Fruit fly (Drosophila melanogaster): ENCODE data around the gene Jon25Bii.

Jon25Bii gene

DNA sequence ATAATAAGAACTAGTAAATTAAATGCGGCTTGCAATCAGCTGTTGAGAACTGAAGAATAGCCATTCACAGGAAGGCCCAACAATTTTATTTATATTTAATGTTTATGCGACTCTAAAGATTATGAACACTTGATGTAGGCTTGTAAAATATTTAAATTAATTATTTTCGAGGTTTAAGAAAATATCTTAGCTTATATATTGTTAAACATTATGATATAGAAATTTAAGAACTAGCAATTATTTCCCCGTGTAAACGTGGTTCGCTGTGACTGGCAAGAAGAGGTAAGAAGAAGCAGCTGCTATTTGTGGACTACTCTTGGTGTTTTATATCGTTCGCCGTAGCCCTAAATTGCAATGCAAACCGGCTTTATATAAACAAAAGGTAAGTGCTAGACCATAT is 7.6 kb downstream of the Jon25Bii start, which contains the start of the genes mRpL24 and betaggt-I (continued):
- TF ChIP-seq jumu (GFP tag; optimal IDR thresholded peaks at IDR 0.05) (peak; percentile 64), CG17912 (GFP tag; optimal IDR thresholded peaks at IDR 0.05) (peak; percentile 90), CG2202 (tag; optimal IDR thresholded peaks at IDR 0.05) (peak; percentile 89), CG7556 (GFP tag; optimal IDR thresholded peaks at IDR 0.05) (peak; percentile 94), Sox102F (GFP tag; optimal IDR thresholded peaks at IDR 0.05) (peak; percentile 98), vvl (GFP tag; IDR thresholded peaks at IDR 0.05) (peak; percentile 99), CG10654 (GFP tag; optimal IDR thresholded peaks at IDR 0.05) (peak; percentile 92), bsh (GFP tag; optimal IDR thresholded peaks at IDR 0.05) (peak in 1 of 2 experiments; percentile 98), Dek (tag; optimal IDR thresholded peaks at IDR 0.05) (peak; percentile 97), C15 (GFP tag; IDR thresholded peaks at IDR 0.05) (peak; percentile 70; the same call in 1 of the 3 replicates), disco-r (GFP tag; optimal IDR thresholded peaks at IDR 0.05) (peak; percentile 53), Hr78 (GFP tag; optimal IDR thresholded peaks at IDR 0.05) (no peak), fd96Cb (tag; optimal IDR thresholded peaks at IDR 0.05) (peak; percentile 94), CG12744 (GFP tag; optimal IDR thresholded peaks at IDR 0.05) (peak; percentile 78), Side (GFP tag; optimal IDR thresholded peaks at IDR 0.05) (peak; percentile 63), dpn (GFP tag; optimal IDR thresholded peaks at IDR 0.05) (peak; percentile 50 to 95), Pdp1 (GFP tag; optimal IDR thresholded peaks at IDR 0.05) (peak; percentile 72 to 88), pita (GFP tag; optimal IDR thresholded peaks at IDR 0.05) (no peak), Ets65A (GFP tag) (peak; percentile 94), CG5180 (GFP tag; optimal IDR thresholded peaks at IDR 0.05) (peak; percentile 78), lilli (GFP tag; optimal IDR thresholded peaks at IDR 0.05) (peak; percentile 96), grn (GFP tag; optimal IDR thresholded peaks at IDR 0.05) (peak; percentile 56), CG14050 (GFP tag; IDR thresholded peaks at IDR 0.05) (peak; percentile 94), CG18011 (GFP tag; optimal IDR thresholded peaks at IDR 0.05) (peak; percentile 85), CG7357 (GFP tag; IDR thresholded peaks at IDR 0.05) (peak; percentile 86), CG2875 (GFP tag; optimal IDR thresholded peaks at IDR 0.05) (peak; percentile 80), Aef1 (GFP tag; IDR thresholded peaks at IDR 0.05) (peak; percentile 94), CG12236 (GFP tag; optimal IDR thresholded peaks at IDR 0.05) (peak; percentile 50), ci (GFP tag; IDR thresholded peaks at IDR 0.05) (peak; percentile 98), ham (GFP tag; IDR thresholded peaks at IDR 0.05) (peak; percentile 88), Hsf (GFP tag; optimal IDR thresholded peaks at IDR 0.05) (peak; percentile 93), CG1233 (GFP tag; optimal IDR thresholded peaks at IDR 0.05) (peak; percentile 95), CG3838 (GFP tag; optimal IDR thresholded peaks at IDR 0.05) (peak; percentile 87), zf30C (GFP tag; optimal IDR thresholded peaks at IDR 0.05) (peak; percentile 12), bigmax (GFP tag; optimal IDR thresholded peaks at IDR 0.05) (no peak), CG4820 (GFP tag; optimal IDR thresholded peaks at IDR 0.05) (peak; percentile 100), CG4404 (GFP tag; IDR thresholded peaks at IDR 0.05) (peak; percentile 85), inv (GFP tag; IDR thresholded peaks at IDR 0.05; ENCODE audit: partially characterized antibody) (no peak), ems (GFP tag; optimal IDR thresholded peaks at IDR 0.05) (peak; percentile 57), Six4 (GFP tag; optimal IDR thresholded peaks at IDR 0.05) (peak; percentile 92), CG16815 (GFP tag; optimal IDR thresholded peaks at IDR 0.05) (peak; percentile 92), Poxn (GFP tag; IDR thresholded peaks at IDR 0.05) (peak; percentile 86), Sry-δ (GFP tag; optimal IDR thresholded peaks at IDR 0.05) (peak; percentile 33), CG12659 (GFP tag; optimal IDR thresholded peaks at IDR 0.05) (peak; percentile 98), cg (GFP tag; optimal IDR thresholded peaks at IDR 0.05) (no peak), lab (GFP tag; optimal IDR thresholded peaks at IDR 0.05) (peak; percentile 97), gce (GFP tag; IDR thresholded peaks at IDR 0.05) (peak; percentile 96), CG4854 (GFP tag; optimal IDR thresholded peaks at IDR 0.05) (peak; percentile 87), ac (GFP tag; optimal IDR thresholded peaks at IDR 0.05) (peak; percentile 23), az2 (GFP tag; optimal IDR thresholded peaks at IDR 0.05) (peak; percentile 94), CG17361 (GFP tag; IDR thresholded peaks at IDR 0.05) (peak; percentile 98)

All from whole organism, embryonic.